Fruit fly (Drosophila melanogaster) whole organism, prepupa: ENCODE measurements around the gene betaTub85D.

Experiments
- Blimp-1 ChIP-seq: fragments of 200-800 bp; sonication (Bioruptor generic); optimal IDR thresholded peaks from 3 replicates; lab custom pipeline; 2017; ENCODE audit warnings: missing biosample characterization, missing genetic modification characterization, mild to moderate bottlenecking, moderate library complexity, missing genetic modification reagents
- CG10669 ChIP-seq: fragments of 200-800 bp; sonication (Bioruptor generic); optimal IDR thresholded peaks from 3 replicates; lab custom pipeline; 2018; ENCODE audit warnings: missing biosample characterization, mild to moderate bottlenecking, missing genetic modification characterization, moderate library complexity
- CG11294 ChIP-seq: fragments of 200-800 bp; sonication (Bioruptor generic); IDR thresholded peaks from 2 replicates; pipeline ENCODE4 v1.3.6; 2022; ENCODE audit warnings: missing biosample characterization, missing genetic modification characterization
- CG11762 ChIP-seq: fragments of 200-800 bp; sonication (Bioruptor generic); optimal IDR thresholded peaks from 3 replicates; lab custom pipeline; 2016; ENCODE audit warnings: missing biosample characterization, missing genetic modification characterization; ENCODE audit not compliant: insufficient read depth
- CG11902 ChIP-seq: fragments of 200-800 bp; sonication (Bioruptor generic); optimal IDR thresholded peaks from 3 replicates; lab custom pipeline; 2016; ENCODE audit warnings: missing biosample characterization, missing genetic modification characterization
- CG15336 ChIP-seq: fragments of 200-800 bp; sonication (Bioruptor generic); IDR thresholded peaks from 2 replicates; pipeline ENCODE4 v1.3.6; 2022; ENCODE audit warnings: missing biosample characterization, missing genetic modification characterization
- CG16779 ChIP-seq: fragments of 200-800 bp; sonication (Bioruptor generic); optimal IDR thresholded peaks from 3 replicates; lab custom pipeline; 2017; ENCODE audit warnings: missing biosample characterization, mild to moderate bottlenecking, missing genetic modification characterization
- CG3032 ChIP-seq: fragments of 200-800 bp; optimal IDR thresholded peaks from 2 replicates; lab custom pipeline; 2019; ENCODE audit warnings: missing biosample characterization, mild to moderate bottlenecking, missing genetic modification characterization, moderate library complexity
- CG32006 ChIP-seq: fragments of 200-800 bp; sonication (Bioruptor generic); optimal IDR thresholded peaks from 3 replicates; lab custom pipeline; 2017; ENCODE audit warnings: missing biosample characterization, mild to moderate bottlenecking, missing genetic modification characterization
- CG34406 ChIP-seq: fragments of 200-800 bp; sonication (Bioruptor generic); optimal IDR thresholded peaks from 3 replicates; lab custom pipeline; 2016; ENCODE audit warnings: missing biosample characterization, missing genetic modification characterization
- CG3919 ChIP-seq: fragments of 200-800 bp; sonication (Bioruptor generic); optimal IDR thresholded peaks from 3 replicates; lab custom pipeline; 2016; ENCODE audit warnings: missing biosample characterization, missing genetic modification characterization
- CG4318 ChIP-seq: fragments of 200-800 bp; sonication (Bioruptor generic); optimal IDR thresholded peaks from 3 replicates; lab custom pipeline; 2017; ENCODE audit warnings: missing biosample characterization, mild to moderate bottlenecking, missing genetic modification characterization
- CG6276 ChIP-seq: fragments of 200-800 bp; sonication (Bioruptor generic); optimal IDR thresholded peaks from 2 replicates; lab custom pipeline; 2017; ENCODE audit warnings: missing biosample characterization, mild to moderate bottlenecking, missing genetic modification characterization
- CG6792 ChIP-seq: fragments of 200-800 bp; sonication (Bioruptor generic); optimal IDR thresholded peaks from 3 replicates; lab custom pipeline; 2016; ENCODE audit warnings: missing biosample characterization, missing genetic modification characterization
- CG6808 ChIP-seq: fragments of 200-800 bp; sonication (Bioruptor generic); optimal IDR thresholded peaks from 3 replicates; lab custom pipeline; 2017; ENCODE audit warnings: missing biosample characterization, missing genetic modification characterization, mild to moderate bottlenecking, moderate library complexity, missing genetic modification reagents
- CG6854 ChIP-seq: fragments of 200-800 bp; sonication (Bioruptor generic); optimal IDR thresholded peaks from 2 replicates; lab custom pipeline; 2017; ENCODE audit warnings: missing biosample characterization, mild to moderate bottlenecking, missing genetic modification characterization
- CG7368 ChIP-seq: fragments of 200-800 bp; sonication (Bioruptor generic); optimal IDR thresholded peaks from 3 replicates; lab custom pipeline; 2016; ENCODE audit warnings: missing biosample characterization, missing genetic modification characterization
- CG8119 ChIP-seq: fragments of 200-800 bp; sonication (Bioruptor generic); IDR thresholded peaks from 3 replicates; pipeline ENCODE4 v1.3.6; 2022; ENCODE audit warnings: missing biosample characterization, missing genetic modification characterization
- CG8319 ChIP-seq: fragments of 200-800 bp; sonication (Bioruptor generic); optimal IDR thresholded peaks from 3 replicates; lab custom pipeline; 2016; ENCODE audit warnings: missing biosample characterization, missing genetic modification characterization
- CG8632 ChIP-seq: fragments of 200-800 bp; sonication (Bioruptor generic); optimal IDR thresholded peaks from 3 replicates; lab custom pipeline; 2016; ENCODE audit warnings: missing biosample characterization, missing genetic modification characterization
- Eip75B ChIP-seq: fragments of 200-800 bp; sonication (Bioruptor generic); optimal IDR thresholded peaks from 3 replicates; lab custom pipeline; 2016; ENCODE audit warnings: missing biosample characterization, missing genetic modification characterization
- Eip78C ChIP-seq: fragments of 200-800 bp; sonication (Bioruptor generic); peaks from one replicate; lab custom pipeline; 2016; ENCODE audit warnings: missing biosample characterization, missing genetic modification characterization
- Eip93F ChIP-seq: fragments of 200-800 bp; sonication (Bioruptor generic); optimal IDR thresholded peaks from 2 replicates; lab custom pipeline; 2016; ENCODE audit warnings: missing biosample characterization, mild to moderate bottlenecking, missing genetic modification characterization
- Ets96B ChIP-seq: fragments of 200-800 bp; optimal IDR thresholded peaks from 2 replicates; lab custom pipeline; 2019; ENCODE audit warnings: missing biosample characterization, mild to moderate bottlenecking, missing genetic modification characterization, moderate library complexity
- Hr38 ChIP-seq: sonication (Bioruptor generic); optimal IDR thresholded peaks from 2 replicates; lab custom pipeline; 2016; ENCODE audit warnings: missing biosample characterization, missing genetic modification characterization
- Hr39 ChIP-seq: fragments of 200-800 bp; sonication (Bioruptor generic); optimal IDR thresholded peaks from 2 replicates; lab custom pipeline; 2016; ENCODE audit warnings: missing biosample characterization, missing genetic modification characterization
- Hr4 ChIP-seq: fragments of 200-800 bp; sonication (Bioruptor generic); optimal IDR thresholded peaks from 3 replicates; lab custom pipeline; 2016; ENCODE audit warnings: missing biosample characterization, missing genetic modification characterization
- Met ChIP-seq: fragments of 200-800 bp; sonication (Bioruptor generic); optimal IDR thresholded peaks from 3 replicates; lab custom pipeline; 2016; ENCODE audit warnings: missing biosample characterization, missing genetic modification characterization
- OdsH ChIP-seq: fragments of 200-800 bp; sonication (Bioruptor generic); optimal IDR thresholded peaks from 3 replicates; lab custom pipeline; 2016; ENCODE audit warnings: missing biosample characterization, missing genetic modification characterization
- Sox102F ChIP-seq: fragments of 200-800 bp; sonication (Bioruptor generic); optimal IDR thresholded peaks from 2 replicates; lab custom pipeline; 2016; ENCODE audit warnings: missing biosample characterization, mild to moderate bottlenecking, missing genetic modification characterization
- Sox14 ChIP-seq: fragments of 200-800 bp; sonication (Bioruptor generic); optimal IDR thresholded peaks from 3 replicates; lab custom pipeline; 2016; ENCODE audit warnings: missing biosample characterization, missing genetic modification characterization
- Sox15 ChIP-seq: fragments of 200-800 bp; sonication (Bioruptor generic); optimal IDR thresholded peaks from 3 replicates; lab custom pipeline; 2016; ENCODE audit warnings: missing biosample characterization, missing genetic modification characterization
- achi ChIP-seq: fragments of 200-800 bp; sonication (Bioruptor generic); optimal IDR thresholded peaks from 3 replicates; lab custom pipeline; 2016; ENCODE audit warnings: missing biosample characterization, missing genetic modification characterization
- dac ChIP-seq: fragments of 200-800 bp; sonication (Bioruptor generic); optimal IDR thresholded peaks from 2 replicates; lab custom pipeline; 2017; ENCODE audit warnings: missing biosample characterization, mild to moderate bottlenecking, missing genetic modification characterization
- eg ChIP-seq: fragments of 200-800 bp; sonication (Bioruptor generic); IDR thresholded peaks from 3 replicates; pipeline ENCODE4 v1.3.6; 2022; ENCODE audit warnings: missing biosample characterization, missing genetic modification characterization
- esn ChIP-seq: fragments of 200-800 bp; sonication (Bioruptor generic); optimal IDR thresholded peaks from 2 replicates; lab custom pipeline; 2016; ENCODE audit warnings: missing biosample characterization, mild to moderate bottlenecking, missing genetic modification characterization, moderate library complexity
- fd59A ChIP-seq: fragments of 200-800 bp; sonication (Bioruptor generic); optimal IDR thresholded peaks from 2 replicates; lab custom pipeline; 2017; ENCODE audit warnings: missing biosample characterization, mild to moderate bottlenecking, missing genetic modification characterization, missing genetic modification reagents
- fkh ChIP-seq: fragments of 200-800 bp; sonication (Bioruptor generic); optimal IDR thresholded peaks from 3 replicates; lab custom pipeline; 2017; ENCODE audit warnings: missing biosample characterization, mild to moderate bottlenecking, missing genetic modification characterization, moderate library complexity
- lz ChIP-seq: fragments of 200-800 bp; sonication (Bioruptor generic); optimal IDR thresholded peaks from 3 replicates; lab custom pipeline; 2016; ENCODE audit warnings: missing biosample characterization, missing genetic modification characterization
- net ChIP-seq: fragments of 200-800 bp; sonication (Bioruptor generic); optimal IDR thresholded peaks from 3 replicates; lab custom pipeline; 2016; ENCODE audit warnings: missing biosample characterization, missing genetic modification characterization
- pdm3 ChIP-seq: fragments of 200-800 bp; sonication (Bioruptor generic); optimal IDR thresholded peaks from 3 replicates; lab custom pipeline; 2016; ENCODE audit warnings: missing biosample characterization, missing genetic modification characterization
- salr ChIP-seq, 2 experiments: fragments of 200-800 bp; sonication (Bioruptor generic); optimal IDR thresholded peaks; 3 replicates each; lab custom pipeline; 2016 to 2018; ENCODE audit warnings: missing biosample characterization in 2 of 2, missing genetic modification characterization in 2 of 2, mild to moderate bottlenecking in 1 of 2
- spab ChIP-seq: fragments of 200-800 bp; sonication (Bioruptor generic); optimal IDR thresholded peaks from 2 replicates; lab custom pipeline; 2017; ENCODE audit warnings: missing biosample characterization, mild to moderate bottlenecking, missing genetic modification characterization, missing genetic modification reagents
- ss ChIP-seq, 2 experiments: fragments of 200-800 bp; sonication (Bioruptor generic); optimal IDR thresholded peaks; 2 replicates in 1 of 2; 3 replicates in 1 of 2; lab custom pipeline; 2017 to 2018; ENCODE audit warnings: mild to moderate bottlenecking in 2 of 2, missing biosample characterization in 2 of 2, missing genetic modification characterization in 2 of 2, moderate library complexity in 1 of 2
- svp ChIP-seq: fragments of 200-800 bp; sonication (Bioruptor generic); peaks from one replicate; lab custom pipeline; 2016; ENCODE audit warnings: missing biosample characterization, missing genetic modification characterization
- topi ChIP-seq: fragments of 200-800 bp; sonication (Bioruptor generic); optimal IDR thresholded peaks from 3 replicates; lab custom pipeline; 2016; ENCODE audit warnings: missing biosample characterization, missing genetic modification characterization
- vri ChIP-seq: fragments of 200-800 bp; sonication (Bioruptor generic); optimal IDR thresholded peaks from 3 replicates; lab custom pipeline; 2016; ENCODE audit warnings: missing biosample characterization, mild to moderate bottlenecking, missing genetic modification characterization

The betaTub85D gene

DNA sequence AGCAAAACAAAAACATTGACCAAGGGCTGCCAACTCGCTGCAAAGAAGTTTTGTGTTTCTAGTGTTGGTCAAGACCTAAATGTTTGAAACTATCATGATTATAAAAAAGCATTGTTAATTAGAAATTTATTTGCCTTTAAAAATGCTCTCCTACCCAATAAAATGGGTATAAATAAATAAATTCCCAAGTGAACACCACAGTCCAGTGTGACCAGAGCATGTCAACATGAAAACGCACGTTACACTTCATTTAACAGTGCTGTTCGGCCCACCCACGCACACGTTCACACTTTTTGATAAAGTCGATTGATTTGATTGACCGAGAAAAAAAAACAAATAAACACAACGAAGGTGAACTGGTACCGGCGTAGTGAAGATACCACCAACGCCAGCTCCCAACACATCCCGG, 6.0 kb downstream of the betaTub85D start, which contains the start of the genes CG9356, BBIP1 and CG8135 (continued):
- TF ChIP-seq CG8119 (GFP tag; lab: Robert Waterston, UW) = no peak
- no peak for TF ChIP-seq Hr38
- TF ChIP-seq Hr39 (GFP tag; lab: Kevin White, UChicago) = no peak
- no peak for TF ChIP-seq salr (GFP tag; optimal IDR thresholded peaks at IDR 0.05; lab: Kevin White, UChicago)
- no peak for TF ChIP-seq svp
- 0 out of 2 replicates have a peak, but pooled peaks have one; percentile 17 for TF ChIP-seq CG11294 (GFP tag; lab: Robert Waterston, UW)
- no peak for TF ChIP-seq Eip75B (GFP tag; lab: Kevin White, UChicago)
- TF ChIP-seq Sox102F (GFP tag; lab: Kevin White, UChicago) = no peak
- peak; percentile 14 for TF ChIP-seq CG11902 (GFP tag; lab: Kevin White, UChicago)
- TF ChIP-seq CG32006 (GFP tag; lab: Kevin White, UChicago) = no peak
- no peak for TF ChIP-seq fd59A (GFP tag; lab: Kevin White, UChicago)
- no peak for TF ChIP-seq OdsH (GFP tag; lab: Kevin White, UChicago)
- no peak for TF ChIP-seq dac (GFP tag; lab: Kevin White, UChicago)
- TF ChIP-seq CG34406 (GFP tag; lab: Kevin White, UChicago) = peak; percentile 28
- TF ChIP-seq Eip78C = peak; percentile 91
- peak; percentile 68 for TF ChIP-seq topi (GFP tag; lab: Kevin White, UChicago)
- TF ChIP-seq CG8319 (GFP tag; lab: Kevin White, UChicago) = peak; percentile 53

DNA sequence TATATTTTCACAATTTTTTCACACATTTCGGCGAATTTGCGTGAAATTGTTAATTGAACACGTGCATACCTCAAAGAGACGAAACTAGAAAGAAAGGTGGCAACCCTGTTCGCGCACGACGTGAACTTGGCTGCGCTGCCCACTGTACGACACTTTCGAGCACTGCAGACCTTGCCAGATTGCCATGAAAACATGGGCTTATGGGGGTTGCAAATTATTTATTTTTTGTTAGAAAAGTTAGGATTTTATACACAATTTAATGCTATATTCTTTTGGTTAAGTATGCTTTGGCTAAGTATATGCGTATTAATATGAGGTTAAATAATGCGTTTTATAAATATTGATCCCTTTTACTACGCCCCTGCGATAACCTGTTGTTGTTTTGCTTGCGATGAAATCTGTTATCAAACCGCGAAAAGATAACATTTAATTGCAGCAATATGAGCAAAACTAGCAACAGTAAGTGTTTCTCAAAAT, 8.9 kb downstream of the betaTub85D start, which contains the start of the genes RpL34b and CG8132:
Gene RpL34b (minus strand): TSS at position 100 of the 477 bp plus-strand sequence.
Gene CG8132 (plus strand): TSS at position 369 of the 477 bp plus-strand sequence.
- TF ChIP-seq CG6808 (GFP tag; lab: Kevin White, UChicago) (peak; percentile 84), CG15336 (peak; percentile 86), CG34406 (GFP tag; lab: Kevin White, UChicago) (peak; percentile 88), esn (GFP tag; lab: Kevin White, UChicago) (peak; percentile 96), ss (GFP tag; optimal IDR thresholded peaks at IDR 0.05; lab: Kevin White, UChicago) (peak in 1 of 2 experiments; percentile 84), Sox14 (GFP tag; lab: Kevin White, UChicago) (peak; percentile 92), Hr38 (peak; percentile 39), Sox15 (GFP tag; lab: Kevin White, UChicago) (peak; percentile 86), Eip75B (GFP tag; lab: Kevin White, UChicago) (peak; percentile 96), salr (GFP tag; optimal IDR thresholded peaks at IDR 0.05; lab: Kevin White, UChicago) (peak; percentile 76 to 89), CG6276 (GFP tag; lab: Kevin White, UChicago) (no peak), dac (GFP tag; lab: Kevin White, UChicago) (peak; percentile 86), spab (GFP tag; lab: Kevin White, UChicago) (peak; percentile 71), CG8319 (GFP tag; lab: Kevin White, UChicago) (peak; percentile 85), Eip93F (GFP tag; lab: Kevin White, UChicago) (peak; percentile 88), Blimp-1 (peak; percentile 85), achi (GFP tag; lab: Kevin White, UChicago) (peak; percentile 89), svp (peak; percentile 95), CG10669 (GFP tag; lab: Kevin White, UChicago) (peak; percentile 84), eg (GFP tag; lab: Robert Waterston, UW) (peak; percentile 97), pdm3 (GFP tag; lab: Kevin White, UChicago) (peak; percentile 94), CG6854 (GFP tag; lab: Kevin White, UChicago) (peak; percentile 88), Met (peak; percentile 93), CG32006 (GFP tag; lab: Kevin White, UChicago) (peak; percentile 89), CG6792 (GFP tag; lab: Kevin White, UChicago) (peak; percentile 92), CG16779 (tag; lab: Kevin White, UChicago) (peak; percentile 71), CG4318 (no peak), Ets96B (tag; lab: Kevin White, UChicago) (peak; percentile 84), Hr4 (GFP tag; lab: Kevin White, UChicago) (peak; percentile 91), CG3919 (peak; percentile 94), net (GFP tag; lab: Kevin White, UChicago) (peak; percentile 86), Eip78C (peak; percentile 96), vri (GFP tag; lab: Kevin White, UChicago) (peak; percentile 92), CG11902 (GFP tag; lab: Kevin White, UChicago) (peak; percentile 90), CG11294 (GFP tag; lab: Robert Waterston, UW) (peak; percentile 82), CG7368 (GFP tag; lab: Kevin White, UChicago) (peak; percentile 83), fkh (GFP tag; lab: Kevin White, UChicago) (peak; percentile 87), CG3032 (peak; percentile 96), CG11762 (GFP tag; lab: Kevin White, UChicago) (peak; percentile 84), lz (peak; percentile 97), CG8632 (GFP tag; lab: Kevin White, UChicago) (peak; percentile 86)
